Worm (Caenorhabditis elegans): ENCODE results near the gene mrps-25.
A peak's percentile ranks its signal among the peaks of the same experiment; 100 is the strongest.

Gene mrps-25

ce11 chrIV:1051636-1052133, 5.0 kb upstream of the mrps-25 start, which contains the start of gene Y55F3AM.21:
TSS of gene Y55F3AM.21 (minus strand) at chrIV:1051686.
- TF ChIP-seq lsl-1 (GFP tag; optimal IDR thresholded peaks at IDR 0.05) = peak; percentile 40
- 0 out of 2 replicates have a peak, but pooled peaks have one; percentile 24 for TF ChIP-seq attf-3 (GFP tag; conservative IDR thresholded peaks at IDR 0.05)
- TF ChIP-seq F33H1.4 (GFP tag; IDR thresholded peaks at IDR 0.05) = peak; percentile 75
- TF ChIP-seq madf-6 (GFP tag; IDR thresholded peaks at IDR 0.05) = peak; percentile 64
- peak; percentile 61 for TF ChIP-seq xnd-1 (tag; optimal IDR thresholded peaks at IDR 0.05)

ce11 chrIV:1053989-1054388, 2.7 kb upstream of the mrps-25 start:
- peak; percentile 77; the same call in 1 of the 2 replicates for TF ChIP-seq egrh-3 (GFP tag; IDR thresholded peaks at IDR 0.05)
- no peak for TF ChIP-seq sptf-2 (GFP tag; optimal IDR thresholded peaks at IDR 0.05)
- no peak for TF ChIP-seq athp-1 (tag; optimal IDR thresholded peaks at IDR 0.05)
- no peak for TF ChIP-seq hmg-20 (GFP tag; IDR thresholded peaks at IDR 0.05)
- no peak for TF ChIP-seq nhr-27 (tag; optimal IDR thresholded peaks at IDR 0.05)
- TF ChIP-seq madf-6 (GFP tag; IDR thresholded peaks at IDR 0.05) = no peak
- no peak for TF ChIP-seq F23B12.7 (tag; optimal IDR thresholded peaks at IDR 0.05; ENCODE audit: insufficient read depth)
- TF ChIP-seq zfh-2 (GFP tag; conservative IDR thresholded peaks at IDR 0.05) = peak; percentile 85

ce11 chrIV:1054736-1055135, 2.0 kb upstream of the mrps-25 start, which contains the start of gene dcap-1:
TSS of gene dcap-1 (minus strand) at chrIV:1054794.
- TF ChIP-seq lin-35 (GFP tag; optimal IDR thresholded peaks at IDR 0.05) = peak in 1 of 3 experiments; percentile 40
- TF ChIP-seq attf-3 (GFP tag; conservative IDR thresholded peaks at IDR 0.05) = peak; percentile 96
- peak; percentile 19; the same call in 1 of the 2 replicates for TF ChIP-seq mcd-1 (GFP tag; IDR thresholded peaks at IDR 0.05)
- TF ChIP-seq unc-130 (GFP tag; optimal IDR thresholded peaks at IDR 0.05) = no peak

- TF ChIP-seq snpc-4 (GFP tag; optimal IDR thresholded peaks at IDR 0.05) (no peak), snpc-4 (tag; optimal IDR thresholded peaks at IDR 0.05) (no peak), lsy-27 (tag; optimal IDR thresholded peaks at IDR 0.05; ENCODE audit: borderline replicate concordance, insufficient read depth) (no peak), dox-1 (GFP tag; IDR thresholded peaks at IDR 0.05) (peak; percentile 12; the same call in 1 of the 2 replicates), ztf-26 (tag; optimal IDR thresholded peaks at IDR 0.05) (no peak), repo-1 (tag; optimal IDR thresholded peaks at IDR 0.05) (no peak), Y53G8AR.9 (GFP tag; conservative IDR thresholded peaks at IDR 0.05) (no peak), tbp1 (GFP tag; optimal IDR thresholded peaks at IDR 0.05) (no peak), xnd-1 (tag; optimal IDR thresholded peaks at IDR 0.05) (no peak), Y67H2A.10 (GFP tag; conservative IDR thresholded peaks at IDR 0.05) (no peak), mes-4 (tag; optimal IDR thresholded peaks at IDR 0.05) (no peak), rpc-1 (optimal IDR thresholded peaks at IDR 0.05) (no peak), rpc-1 (tag; optimal IDR thresholded peaks at IDR 0.05) (no peak), ztf-3 (GFP tag; optimal IDR thresholded peaks at IDR 0.05) (no peak), zfh-2 (GFP tag; conservative IDR thresholded peaks at IDR 0.05) (peak; percentile 85), egrh-3 (GFP tag; IDR thresholded peaks at IDR 0.05) (peak; percentile 66; the same call in 1 of the 2 replicates), C06A6.2 (GFP tag; conservative IDR thresholded peaks at IDR 0.05) (no peak), rec-8 (tag; optimal IDR thresholded peaks at IDR 0.05) (no peak), ceh-91 (GFP tag; IDR thresholded peaks at IDR 0.05) (no peak), let-607 (tag; optimal IDR thresholded peaks at IDR 0.05) (no peak)
Observed at ce11 chrIV:1055734-1056133, 958 bp upstream of the mrps-25 start.

Measured in whole organism, young adult.